Worm (Caenorhabditis elegans) whole organism, mixed stage, embryonic: ENCODE data around the gene C24H12.4.

Experiments used
- elt-3 ChIP-seq: fragments of 150-350 bp; optimal IDR thresholded peaks from 2 replicates; lab custom pipeline; 2014; ENCODE audit warnings: missing biosample characterization, missing genetic modification characterization
- unc-39 ChIP-seq: fragments of 150-350 bp; optimal IDR thresholded peaks from 2 replicates; lab custom pipeline; 2014; ENCODE audit warnings: missing biosample characterization, missing genetic modification characterization

DNA sequence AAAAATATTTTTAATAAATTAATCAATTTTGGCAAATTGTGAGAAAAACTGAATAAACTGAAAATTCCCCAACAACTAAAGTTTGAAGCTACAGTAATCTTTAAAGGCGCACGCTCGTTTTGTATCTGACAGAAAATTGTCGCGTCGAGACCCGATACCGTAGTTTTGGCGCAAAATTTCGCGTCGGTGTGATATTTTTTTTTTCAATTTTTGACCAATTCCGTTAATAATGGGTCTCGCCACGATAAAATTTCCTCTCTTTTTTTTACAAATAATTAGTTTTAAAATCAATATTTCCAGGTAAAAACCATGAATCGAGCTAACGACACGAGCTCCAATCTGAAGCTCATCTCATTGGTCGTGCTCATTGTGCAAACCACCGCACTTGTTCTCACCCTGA is 22.5 kb upstream of the C24H12.4 start, which contains the start of gene nstp-4:
- no peak for TF ChIP-seq elt-3 (tag; lab: Kevin White, UChicago)
- TF ChIP-seq unc-39 (tag; lab: Kevin White, UChicago), result no peak
